Fruit fly (Drosophila melanogaster): ENCODE results near the gene Cse1.

The Cse1 gene

dm6 chr2L:16801578-16802152 lies 23.3 kb downstream of the Cse1 start (continued):
- peak; percentile 94 for TF ChIP-seq CG3995 (GFP tag; optimal IDR thresholded peaks at IDR 0.05)
- TF ChIP-seq lmd (GFP tag; IDR thresholded peaks at IDR 0.05): no peak
- TF ChIP-seq ash1 (GFP tag; optimal IDR thresholded peaks at IDR 0.05): no peak
- TF ChIP-seq Myb (GFP tag; optimal IDR thresholded peaks at IDR 0.05): peak; percentile 67
- no peak for TF ChIP-seq CG17385 (GFP tag; optimal IDR thresholded peaks at IDR 0.05)
- no peak for TF ChIP-seq CG3838 (GFP tag; optimal IDR thresholded peaks at IDR 0.05)
- TF ChIP-seq CG6765 (GFP tag; optimal IDR thresholded peaks at IDR 0.05): no peak
- TF ChIP-seq CG7271 (tag; optimal IDR thresholded peaks at IDR 0.05): no peak
- TF ChIP-seq gfzf (GFP tag; optimal IDR thresholded peaks at IDR 0.05): no peak
- TF ChIP-seq tll (GFP tag; optimal IDR thresholded peaks at IDR 0.05): no peak
- TF ChIP-seq CG2202 (tag; optimal IDR thresholded peaks at IDR 0.05): no peak
- no peak for TF ChIP-seq CG9932 (GFP tag; IDR thresholded peaks at IDR 0.05)
- TF ChIP-seq exex (tag; optimal IDR thresholded peaks at IDR 0.05): peak; percentile 99
- TF ChIP-seq salm (tag; optimal IDR thresholded peaks at IDR 0.05): peak; percentile 2
- TF ChIP-seq lab (GFP tag; optimal IDR thresholded peaks at IDR 0.05): peak; percentile 35
- 0 out of 4 replicates have a peak, but pooled peaks have one; percentile 18 for TF ChIP-seq chinmo (GFP tag; IDR thresholded peaks at IDR 0.05; ENCODE audit: partially characterized antibody)
- peak; percentile 32 for TF ChIP-seq Hmr (GFP tag; optimal IDR thresholded peaks at IDR 0.05)
- peak; percentile 52 for TF ChIP-seq stwl (tag; optimal IDR thresholded peaks at IDR 0.05)
- no peak for TF ChIP-seq tio (GFP tag; optimal IDR thresholded peaks at IDR 0.05)
- peak; percentile 88 for TF ChIP-seq grn (GFP tag; optimal IDR thresholded peaks at IDR 0.05)
- TF ChIP-seq BtbVII (GFP tag; optimal IDR thresholded peaks at IDR 0.05): peak; percentile 83
- TF ChIP-seq CG12071 (GFP tag; optimal IDR thresholded peaks at IDR 0.05): no peak
- TF ChIP-seq Dek (tag; optimal IDR thresholded peaks at IDR 0.05): no peak
- TF ChIP-seq onecut (GFP tag; IDR thresholded peaks at IDR 0.05): no peak
- TF ChIP-seq CTCF (GFP tag; optimal IDR thresholded peaks at IDR 0.05): peak; percentile 54
- TF ChIP-seq odd (GFP tag; optimal IDR thresholded peaks at IDR 0.05): peak; percentile 33
- no peak for TF ChIP-seq en (GFP tag; optimal IDR thresholded peaks at IDR 0.05)
- no peak for TF ChIP-seq Dad (GFP tag; optimal IDR thresholded peaks at IDR 0.05)
- TF ChIP-seq CG7786 (GFP tag; optimal IDR thresholded peaks at IDR 0.05): no peak
- no peak for TF ChIP-seq gce (GFP tag; IDR thresholded peaks at IDR 0.05)
- peak; percentile 78 for TF ChIP-seq CG34376 (GFP tag; optimal IDR thresholded peaks at IDR 0.05)
- TF ChIP-seq CG10959 (GFP tag; IDR thresholded peaks at IDR 0.05): no peak
- peak; percentile 4 for TF ChIP-seq HmgZ (tag; optimal IDR thresholded peaks at IDR 0.05)
- TF ChIP-seq GATAe (GFP tag; conservative IDR thresholded peaks at IDR 0.05): peak; percentile 75
- TF ChIP-seq CG18599 (GFP tag; optimal IDR thresholded peaks at IDR 0.05): peak; percentile 6
- TF ChIP-seq CG4707 (GFP tag; optimal IDR thresholded peaks at IDR 0.05): no peak
- no peak for TF ChIP-seq CG8944 (GFP tag; optimal IDR thresholded peaks at IDR 0.05)
- TF ChIP-seq Opbp (GFP tag; IDR thresholded peaks at IDR 0.05; ENCODE audit: partially characterized antibody): peak; percentile 51; the same call in 1 of the 3 replicates
- no peak for TF ChIP-seq otp (GFP tag; IDR thresholded peaks at IDR 0.05)
- no peak for TF ChIP-seq CG14441 (GFP tag; IDR thresholded peaks at IDR 0.05)
- peak; percentile 2 for TF ChIP-seq CG4328 (GFP tag; optimal IDR thresholded peaks at IDR 0.05)
- TF ChIP-seq dan (GFP tag; IDR thresholded peaks at IDR 0.05): no peak
- peak; percentile 17 for TF ChIP-seq tap (tag; optimal IDR thresholded peaks at IDR 0.05)
- peak; percentile 24 for TF ChIP-seq sd (tag; optimal IDR thresholded peaks at IDR 0.05)
